Worm (Caenorhabditis elegans): ENCODE data around the gene F10E7.5.

- TF ChIP-seq hmbx-1 (tag; optimal IDR thresholded peaks at IDR 0.05), result no peak
- TF ChIP-seq flt-1 (GFP tag; IDR thresholded peaks at IDR 0.05), result no peak
- no peak for TF ChIP-seq tbx-11 (GFP tag; IDR thresholded peaks at IDR 0.05)
- no peak for TF ChIP-seq ama-1 (optimal IDR thresholded peaks at IDR 0.05)
- no peak for TF ChIP-seq ceh-13 (GFP tag; optimal IDR thresholded peaks at IDR 0.05)
- no peak for TF ChIP-seq ceh-36 (tag; optimal IDR thresholded peaks at IDR 0.05)
- TF ChIP-seq scrt-1 (GFP tag; IDR thresholded peaks at IDR 0.05), result no peak
- TF ChIP-seq F13C5.2 (tag; optimal IDR thresholded peaks at IDR 0.05), result no peak
- TF ChIP-seq hmg-4 (GFP tag; optimal IDR thresholded peaks at IDR 0.05), result no peak
- TF ChIP-seq hnd-1 (tag; optimal IDR thresholded peaks at IDR 0.05), result no peak
Observed at ce11 chrII:7106313-7106712, 5.5 kb upstream of the F10E7.5 start.

All from whole organism, early embryonic.